Fruit fly (Drosophila melanogaster): ENCODE data around the gene bowl.

bowl gene

DNA sequence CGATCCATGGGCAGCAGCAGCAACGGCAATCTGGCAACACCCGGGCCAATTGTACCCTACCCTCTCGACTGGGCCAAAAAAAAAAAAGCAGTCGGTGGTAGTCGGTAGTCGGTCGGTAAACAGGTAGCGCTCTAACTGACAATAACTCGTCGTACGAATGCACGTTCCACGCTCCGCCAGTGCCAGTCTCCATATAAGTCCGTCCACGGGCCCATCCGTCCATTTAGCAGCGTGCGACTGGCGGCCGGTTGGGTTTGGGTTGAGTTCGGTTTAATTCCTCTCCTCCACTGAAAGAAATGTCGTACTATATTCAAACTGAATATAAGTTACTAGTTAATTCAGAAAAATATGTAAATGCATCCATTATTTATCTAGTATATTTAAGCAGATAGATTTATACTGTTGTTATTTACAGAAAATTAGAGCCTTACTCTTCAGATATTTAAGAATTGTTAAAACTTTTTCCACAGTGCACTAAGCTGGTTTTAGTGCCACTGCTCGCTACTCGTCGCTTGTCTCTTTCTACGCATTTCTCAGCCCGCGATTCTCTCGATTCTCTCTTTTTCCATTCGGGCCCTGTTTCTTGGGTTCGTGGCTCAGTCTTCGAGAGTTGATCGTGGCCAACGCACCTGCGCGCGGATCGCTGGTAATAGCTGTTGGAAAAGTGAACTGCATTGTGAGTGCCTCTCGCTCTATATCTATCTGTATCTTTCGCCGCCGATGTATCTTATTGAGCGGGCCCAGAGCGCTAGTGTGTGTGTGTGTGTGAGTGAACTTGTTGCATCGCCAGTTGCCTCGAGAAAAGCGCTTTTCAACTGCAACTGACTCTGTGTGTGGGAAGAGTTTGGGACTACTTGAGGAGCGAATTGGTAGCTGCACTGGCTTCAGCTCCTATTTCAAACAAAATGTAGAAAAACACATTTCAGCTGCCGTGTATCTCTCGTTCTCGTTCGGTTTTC is at the start of gene bowl:
Gene bowl (plus strand): TSS at position 592 of the 959 bp plus-strand sequence.
- TF ChIP-seq noc (tag; optimal IDR thresholded peaks at IDR 0.05) = peak; percentile 95

DNA sequence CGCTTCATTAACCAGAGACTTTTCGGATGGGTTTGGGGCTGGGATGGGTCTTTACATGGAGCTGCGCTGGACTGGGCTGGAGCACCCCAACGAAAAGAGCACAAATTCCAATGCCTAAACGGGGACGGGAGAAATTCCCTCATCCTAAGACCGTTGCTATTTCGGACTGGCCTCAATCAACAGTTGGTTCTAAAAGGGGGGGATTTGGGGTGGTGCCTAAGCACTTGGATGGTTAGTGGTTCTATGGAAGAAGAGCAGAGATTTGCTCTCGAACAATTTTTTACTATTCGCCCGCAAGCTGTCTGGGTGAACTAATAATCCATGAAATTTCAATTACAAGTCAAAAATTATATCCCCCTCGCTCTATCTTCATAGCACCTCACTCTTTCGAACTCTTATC is 41.9 kb upstream of the bowl start:
- no peak for TF ChIP-seq noc (tag; optimal IDR thresholded peaks at IDR 0.05)

DNA sequence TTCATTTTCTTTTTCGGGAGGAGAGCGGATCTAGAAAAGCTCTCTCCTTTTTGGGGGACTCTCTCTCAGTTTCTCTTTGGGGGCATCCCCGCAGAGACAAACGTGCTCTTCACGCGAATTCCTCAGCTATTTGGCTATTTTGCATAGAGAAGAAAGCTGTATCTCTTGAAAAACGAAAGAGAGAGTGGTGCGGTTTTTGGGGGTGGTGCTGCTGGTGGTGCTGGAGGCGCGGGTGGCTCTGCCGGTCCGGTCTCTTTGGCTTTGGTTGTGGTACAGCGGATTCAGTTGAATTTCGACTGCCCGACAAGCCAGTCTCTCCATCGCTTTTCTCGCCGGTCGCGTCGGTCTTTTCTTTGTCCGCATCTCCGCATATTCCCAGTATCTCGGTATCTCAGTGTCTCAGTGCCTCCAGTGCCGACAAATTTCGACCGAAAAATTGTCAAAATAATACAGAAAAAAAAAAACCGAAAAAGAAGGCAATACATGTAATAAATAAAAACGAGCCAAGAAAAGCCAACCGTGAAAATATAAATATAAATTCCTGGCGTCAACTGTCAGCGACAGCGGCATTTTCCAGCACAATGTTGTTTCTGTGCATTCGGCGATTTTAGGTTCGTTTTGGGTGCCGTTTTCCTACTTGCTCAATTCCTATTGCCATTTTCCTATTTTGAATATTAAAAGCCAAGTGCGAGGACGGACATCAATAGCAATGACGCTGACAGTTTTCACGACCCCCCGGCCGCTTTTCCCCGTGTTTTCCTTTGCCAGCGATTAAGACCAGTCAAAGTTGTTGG is 41.1 kb upstream of the bowl start, which contains the start of gene CG10019:
Gene CG10019 (plus strand): TSS at position 285 of the 794 bp plus-strand sequence.
- TF ChIP-seq noc (tag; optimal IDR thresholded peaks at IDR 0.05) = no peak

DNA sequence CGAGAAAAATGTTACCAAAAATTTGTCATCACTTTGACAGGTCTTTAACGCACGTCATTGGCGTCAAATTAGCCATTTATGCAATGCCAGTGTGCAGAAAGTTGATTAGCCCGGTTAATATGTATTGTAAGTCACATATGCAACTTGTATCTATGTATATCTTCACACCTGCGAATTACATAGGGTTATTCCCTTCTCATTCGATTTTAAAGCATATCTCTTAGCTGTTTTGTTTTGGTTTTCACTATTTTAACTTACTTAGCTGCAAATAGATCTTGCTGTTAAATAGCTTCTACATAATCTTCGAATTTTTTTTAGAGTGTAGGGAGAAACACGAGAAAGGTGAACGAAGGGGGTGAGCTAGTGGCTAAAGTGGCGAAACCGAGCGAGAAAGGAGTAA is 40.4 kb upstream of the bowl start:
- TF ChIP-seq noc (tag; optimal IDR thresholded peaks at IDR 0.05) = no peak

DNA sequence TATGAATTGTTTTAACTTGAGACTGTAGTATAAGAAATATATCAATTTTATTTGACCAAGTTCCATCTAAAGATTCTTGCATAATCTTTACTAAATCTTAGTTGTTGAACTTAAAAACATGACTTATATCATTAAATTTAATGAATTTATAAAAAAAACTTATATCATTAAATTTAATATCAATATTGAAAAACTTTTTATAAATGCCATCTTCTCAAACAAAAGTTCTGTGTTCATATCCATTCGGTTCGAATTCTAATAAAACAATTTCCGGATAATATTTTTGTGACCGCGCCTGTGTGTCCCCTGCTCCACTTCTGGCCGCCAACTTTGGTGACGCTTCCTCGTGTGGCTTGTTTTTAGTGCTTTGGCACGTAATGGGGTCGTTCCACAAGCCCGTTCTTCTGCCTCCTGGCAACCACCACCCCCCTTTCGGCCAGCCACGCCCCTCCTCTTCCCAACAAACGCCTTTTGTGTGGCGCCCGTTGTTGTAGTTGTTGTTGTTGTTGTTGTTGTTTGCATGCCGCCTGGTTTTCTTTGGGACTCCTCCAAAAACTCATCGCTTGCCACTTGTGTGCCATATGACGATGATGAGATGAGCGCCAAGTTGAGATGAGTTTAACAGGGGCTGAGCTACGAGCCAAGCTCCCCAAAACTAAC is 34.4 kb upstream of the bowl start:
- no peak for TF ChIP-seq noc (tag; optimal IDR thresholded peaks at IDR 0.05)

DNA sequence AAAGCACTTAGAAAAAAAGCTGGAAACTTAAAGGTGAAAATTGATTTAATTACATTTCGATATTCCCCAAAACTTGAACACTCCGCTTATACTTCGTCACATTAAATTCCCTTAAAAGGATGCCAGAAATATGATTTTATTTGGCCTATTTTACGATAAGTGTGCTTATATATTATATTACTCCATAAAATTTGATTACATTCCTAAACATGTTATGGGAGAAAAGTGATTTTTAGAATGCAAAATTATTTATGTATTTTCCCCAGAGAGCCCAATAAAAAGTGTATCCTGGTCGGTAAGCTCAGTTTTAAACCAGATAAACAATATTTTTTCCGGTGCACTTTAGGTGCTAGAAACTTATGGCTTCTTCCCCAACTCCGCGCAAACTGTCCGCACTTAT is 33.8 kb upstream of the bowl start:
- TF ChIP-seq noc (tag; optimal IDR thresholded peaks at IDR 0.05) = no peak

DNA sequence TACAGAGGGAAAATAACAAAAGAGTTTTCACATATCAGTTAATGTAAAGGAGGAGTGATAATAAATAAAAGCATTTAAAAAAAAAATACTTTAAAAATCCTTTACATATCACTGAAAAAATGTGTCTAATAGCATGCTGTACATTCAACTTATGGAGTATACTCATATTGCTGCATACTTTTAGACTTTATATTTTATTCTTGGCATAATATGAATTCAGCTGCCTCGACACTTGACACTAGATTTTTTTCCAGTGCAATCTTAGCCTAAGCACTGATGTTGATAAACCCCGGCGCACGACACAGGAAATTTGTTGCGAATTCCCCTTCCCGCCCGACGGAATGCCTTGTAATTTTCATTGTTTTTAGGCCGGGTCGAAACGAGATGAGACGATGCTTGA is 31.1 kb upstream of the bowl start:
- no peak for TF ChIP-seq noc (tag; optimal IDR thresholded peaks at IDR 0.05)

DNA sequence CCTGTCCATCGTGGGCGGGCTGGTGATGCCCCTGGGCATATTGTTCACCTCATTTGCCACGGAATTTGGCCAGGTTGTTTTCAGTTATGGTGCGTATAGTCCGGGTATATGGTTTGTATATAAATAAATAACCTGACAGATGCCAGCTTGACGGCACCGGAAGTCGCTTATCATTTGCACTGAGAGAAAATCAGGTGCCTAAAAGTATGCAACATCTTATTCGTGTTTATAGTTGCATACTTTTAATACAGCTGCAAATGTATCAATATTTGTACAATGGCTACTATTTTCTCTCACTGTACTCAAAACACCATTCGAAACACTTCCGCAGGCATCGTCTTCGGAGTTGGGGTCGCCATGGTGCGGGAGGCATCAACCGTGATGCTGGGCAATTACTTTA is 22.8 kb upstream of the bowl start:
- TF ChIP-seq noc (tag; optimal IDR thresholded peaks at IDR 0.05) = no peak

DNA sequence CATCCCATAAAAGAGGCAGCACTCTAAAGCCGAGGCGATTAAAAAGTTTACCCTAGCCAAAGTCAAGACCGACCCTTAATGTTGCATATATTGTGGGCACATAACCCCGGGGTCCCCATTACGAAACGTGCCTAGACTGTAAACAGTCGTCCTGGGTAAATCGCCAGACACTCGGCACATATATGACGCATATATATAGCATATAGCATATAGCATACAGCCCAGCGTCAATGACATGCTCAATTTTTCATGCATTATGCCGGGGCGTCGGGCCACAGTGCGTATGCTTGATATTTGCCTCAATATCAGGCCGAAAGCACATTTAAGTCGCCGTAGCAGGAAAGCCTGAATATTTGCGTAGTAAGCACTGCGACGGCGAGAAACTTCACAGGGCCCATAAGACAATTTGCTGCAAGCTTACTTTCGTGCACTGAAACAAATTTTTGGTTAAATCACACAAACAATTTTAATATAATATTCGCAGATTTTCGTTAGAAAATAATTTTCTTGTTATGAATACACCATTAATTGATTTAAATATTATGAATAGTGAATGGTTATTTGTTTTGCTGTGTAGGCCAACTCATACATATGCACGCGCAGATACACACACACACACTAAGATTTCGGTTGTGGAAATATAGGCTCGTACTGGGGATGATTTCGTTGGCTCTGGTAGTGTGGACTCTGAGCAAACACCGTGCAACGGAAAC is 16.5 kb upstream of the bowl start:
- no peak for TF ChIP-seq noc (tag; optimal IDR thresholded peaks at IDR 0.05)

DNA sequence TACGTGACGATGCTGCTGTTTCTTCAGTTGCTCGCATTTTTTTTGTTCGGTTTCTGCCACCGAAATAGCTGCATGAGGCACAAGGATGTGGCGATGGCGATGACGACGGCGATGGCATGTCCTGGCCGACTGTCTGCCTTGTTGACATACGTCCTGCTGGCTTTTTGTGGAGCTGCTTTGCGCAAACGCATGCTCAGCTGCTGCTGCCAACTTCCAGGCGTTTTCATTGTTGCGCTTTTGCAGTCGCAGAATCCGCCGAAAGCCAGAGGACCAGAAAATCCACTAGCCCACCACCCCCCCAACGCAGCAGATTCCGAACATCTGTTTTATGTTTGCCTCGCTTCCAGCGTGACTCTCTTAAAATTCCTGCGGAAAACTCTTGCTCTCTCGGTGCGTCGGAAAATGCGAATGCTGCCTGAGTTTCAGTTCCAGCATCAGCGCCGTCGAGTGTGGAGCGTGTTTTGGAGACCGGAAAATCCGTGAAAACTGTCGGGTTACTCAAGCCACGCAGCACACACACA is 14.6 kb upstream of the bowl start, which contains the start of gene CG43707:
Gene CG43707 (plus strand): TSS at position 426 of the 521 bp plus-strand sequence.
- no peak for TF ChIP-seq noc (tag; optimal IDR thresholded peaks at IDR 0.05)

DNA sequence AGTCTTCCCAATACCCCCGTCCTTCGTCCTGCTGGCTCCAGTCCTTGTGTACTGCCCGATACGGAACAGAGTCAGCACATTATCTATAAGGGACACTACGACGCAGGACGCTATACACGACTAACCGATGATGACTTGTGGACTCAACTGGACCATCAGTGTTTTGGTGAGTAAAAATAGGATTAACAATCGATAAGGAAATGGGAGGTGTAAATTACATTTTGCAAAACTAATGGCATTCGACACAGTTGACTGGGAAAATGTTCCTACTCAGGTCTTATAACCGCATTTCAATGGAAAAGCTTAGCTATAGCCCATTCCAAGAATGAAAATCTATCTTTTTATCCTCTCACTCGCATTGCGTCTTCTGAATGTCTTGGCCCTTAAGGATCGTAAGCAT is 6.3 kb upstream of the bowl start, which contains the start of gene CG43703:
Gene CG43703 (plus strand): TSS at position 301 of the 400 bp plus-strand sequence.
- no peak for TF ChIP-seq noc (tag; optimal IDR thresholded peaks at IDR 0.05)

DNA sequence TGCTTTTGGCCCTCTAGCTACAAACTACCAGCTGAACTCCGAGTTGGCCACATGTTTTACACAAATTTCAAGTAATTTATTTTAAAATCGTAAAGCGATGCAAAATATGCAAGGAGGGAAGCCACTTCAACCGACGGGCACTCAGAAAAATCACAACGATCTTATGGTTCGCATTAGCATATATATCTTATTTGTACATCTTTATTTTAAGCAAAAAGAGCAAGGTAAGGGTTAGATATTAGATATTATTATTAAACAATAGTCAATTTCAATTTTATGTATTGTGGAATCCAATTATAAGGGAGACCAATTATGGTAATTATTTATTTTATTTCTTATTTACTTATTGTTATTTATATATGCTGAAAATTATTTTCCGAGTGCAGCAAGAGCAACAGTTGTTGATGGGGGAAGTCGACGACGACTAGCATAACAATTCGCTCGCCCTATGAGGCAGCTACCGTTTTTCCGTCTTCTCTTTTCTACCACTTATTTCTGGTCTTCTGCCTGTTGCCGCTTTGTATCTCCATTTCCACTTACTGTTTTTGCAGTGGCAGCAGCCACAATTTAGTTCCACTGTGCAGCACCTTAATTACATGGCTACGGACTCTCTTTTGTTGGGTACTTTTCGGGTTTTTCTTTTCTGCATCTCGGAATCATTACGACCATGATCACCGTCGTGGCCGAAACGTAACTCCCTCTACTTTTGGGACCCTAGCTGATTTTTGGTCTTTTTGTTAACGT is 1.6 kb upstream of the bowl start:
- no peak for TF ChIP-seq noc (tag; optimal IDR thresholded peaks at IDR 0.05)

DNA sequence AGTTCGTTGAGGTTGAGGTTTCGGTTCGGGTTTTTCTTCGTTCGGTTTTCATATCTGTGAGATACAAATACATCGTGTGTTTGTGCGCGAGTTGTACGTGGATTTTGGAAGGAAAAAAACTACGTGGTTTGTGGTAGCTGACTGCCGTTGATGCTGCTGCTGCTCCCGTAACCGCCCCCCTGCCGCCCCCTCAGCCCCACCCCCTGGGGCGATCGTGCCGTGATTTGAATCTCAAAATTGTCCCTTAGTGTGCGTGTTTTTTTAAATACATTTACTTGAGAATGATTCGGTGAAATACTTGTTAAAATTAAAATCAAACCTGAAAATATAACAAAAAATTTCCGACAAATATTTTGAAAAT is 548 bp downstream of the bowl start:
- TF ChIP-seq noc (tag; optimal IDR thresholded peaks at IDR 0.05) = no peak

DNA sequence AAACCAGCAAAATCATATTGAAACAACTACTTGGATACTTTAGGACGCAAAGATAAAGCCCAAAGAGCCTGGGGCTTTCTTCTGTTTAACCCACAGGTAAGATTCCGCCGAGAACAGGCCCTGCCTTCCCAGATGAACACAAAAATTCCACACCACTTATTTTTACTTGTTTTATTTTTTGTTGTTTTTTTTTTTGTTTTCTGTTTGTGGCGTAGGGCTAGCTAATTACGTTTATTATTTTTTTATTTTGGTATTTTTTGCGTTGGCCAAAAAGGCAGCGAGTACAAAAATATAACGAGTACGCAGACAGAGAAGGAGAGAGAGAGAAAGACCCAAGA is 1.1 kb downstream of the bowl start:
- no peak for TF ChIP-seq noc (tag; optimal IDR thresholded peaks at IDR 0.05)

Measured in whole organism, larva.